Fruit fly (Drosophila melanogaster) whole organism, wandering third instar larva: ENCODE data around the gene CG7406.

Experiments used
- GATAd ChIP-seq: sonication (Bioruptor generic); optimal IDR thresholded peaks from 2 replicates; lab custom pipeline; 2016; ENCODE audit warnings: missing biosample characterization, missing genetic modification characterization
- usp ChIP-seq: fragments of >200 bp; optimal IDR thresholded peaks from 2 replicates; lab custom pipeline; 2017; ENCODE audit warnings: missing biosample characterization, missing genetic modification characterization

DNA sequence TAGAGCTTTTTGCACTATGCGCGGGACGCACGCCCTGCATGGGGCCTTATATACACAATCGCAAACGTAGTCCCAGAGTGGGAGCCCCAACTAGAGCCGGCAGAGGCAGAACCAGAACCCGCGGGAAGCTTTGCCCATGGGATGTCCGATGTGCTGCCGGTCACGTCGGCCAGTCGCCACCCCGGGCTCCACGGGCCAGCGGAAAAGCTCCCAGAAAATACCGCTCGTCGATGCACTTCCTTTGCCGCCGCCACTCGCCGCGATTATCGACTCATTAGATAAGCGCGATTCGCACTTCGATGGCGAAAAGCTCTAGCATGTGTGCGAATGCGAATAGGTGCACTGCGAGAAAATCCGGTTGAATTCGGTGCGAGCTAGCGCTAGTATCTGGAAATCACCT lies 8.6 kb upstream of the CG7406 start, which contains the start of gene CG34330:
- TF ChIP-seq GATAd (GFP tag; lab: Kevin White, UChicago) (no peak), usp (GFP tag; lab: Kevin White, UChicago) (no peak)
